Fruit fly (Drosophila melanogaster): ENCODE data around the gene Sfp24Ba.

dm6 chr2L:3621604-3622003, 46.7 kb downstream of the Sfp24Ba start, which contains the start of gene CG15418:
- TF ChIP-seq Dp (GFP tag; optimal IDR thresholded peaks at IDR 0.05) (no peak), run (tag; optimal IDR thresholded peaks at IDR 0.05) (no peak), CG30431 (GFP tag; optimal IDR thresholded peaks at IDR 0.05) (no peak), CG2678 (tag; optimal IDR thresholded peaks at IDR 0.05) (no peak), CG11723 (GFP tag; optimal IDR thresholded peaks at IDR 0.05) (no peak), Hr39 (optimal IDR thresholded peaks at IDR 0.05) (no peak), al (GFP tag; IDR thresholded peaks at IDR 0.05) (no peak), CG9437 (GFP tag; optimal IDR thresholded peaks at IDR 0.05) (no peak)
